Fruit fly (Drosophila melanogaster) whole organism, larva: Measurements from ENCODE around the gene CG18666.

Source experiments
- noc ChIP-seq: fragments of 200-800 bp; sonication (Bioruptor generic); optimal IDR thresholded peaks from 3 replicates; lab custom pipeline; 2019; ENCODE audit warnings: missing biosample characterization, mild to moderate bottlenecking, missing genetic modification characterization, moderate library complexity

Gene CG18666

DNA sequence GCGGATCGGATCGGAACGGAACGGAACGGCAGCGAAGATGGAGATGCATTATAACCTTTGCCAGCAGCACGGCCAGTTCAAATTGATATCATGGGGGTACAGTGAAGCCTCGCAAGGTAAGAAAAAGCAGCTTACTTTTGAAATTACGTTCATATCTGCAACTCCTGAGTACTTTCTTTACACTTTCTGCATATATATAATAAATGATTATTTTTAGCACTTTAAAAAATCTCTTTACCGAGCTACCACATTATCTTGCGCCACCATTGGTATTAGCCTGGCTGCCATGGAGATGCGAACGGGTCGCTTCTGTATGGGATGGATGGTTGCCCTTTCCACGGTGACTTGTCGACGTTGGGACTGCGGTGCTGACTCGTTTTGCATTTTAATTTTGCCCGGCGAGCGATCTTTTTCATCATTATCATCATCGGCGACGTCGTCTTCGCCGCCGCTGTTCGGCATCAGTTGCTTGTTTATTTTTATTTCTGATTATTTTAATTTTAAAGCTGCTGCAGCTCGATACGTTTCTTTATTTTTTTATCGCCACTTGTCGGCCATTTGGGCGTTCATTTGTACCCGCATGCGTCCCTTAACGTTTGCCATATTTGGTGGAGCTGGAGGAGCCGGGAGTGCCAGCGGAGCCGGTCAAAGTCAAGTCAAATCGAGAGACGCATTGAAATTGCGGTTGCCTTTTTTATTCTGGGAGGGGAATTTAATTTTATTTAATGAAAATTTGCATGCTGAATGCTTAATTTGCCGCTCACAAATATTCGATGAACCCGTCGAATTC is 18.6 kb downstream of the CG18666 start:
- TF ChIP-seq noc (tag; lab: Kevin White, UChicago): no peak

DNA sequence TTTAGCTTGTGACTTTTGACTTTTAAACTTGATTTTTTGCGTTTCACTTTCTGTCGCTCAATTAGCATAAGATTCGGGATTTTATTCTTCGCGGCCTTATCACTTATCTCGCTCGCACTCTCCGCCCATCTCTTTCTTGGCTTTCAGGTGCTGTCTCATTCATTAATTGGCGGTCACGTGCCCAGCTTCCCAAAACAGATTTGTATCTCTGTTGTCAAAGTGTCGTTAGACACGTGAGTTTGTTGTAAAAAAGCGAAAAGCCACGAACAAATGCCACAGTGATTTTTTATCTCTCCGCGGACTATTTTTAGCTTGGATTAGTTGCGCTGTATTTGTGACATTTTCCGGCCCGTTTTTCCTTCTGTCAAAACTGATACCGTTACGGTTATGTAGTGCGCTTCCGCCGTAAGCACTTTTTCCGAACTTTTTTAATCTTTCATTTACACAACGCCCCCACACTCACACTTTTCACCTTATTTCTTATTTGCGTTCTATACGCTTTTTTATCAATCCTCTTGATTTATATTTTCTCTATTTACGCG is 22.3 kb downstream of the CG18666 start:
- TF ChIP-seq noc (tag; lab: Kevin White, UChicago): no peak

DNA sequence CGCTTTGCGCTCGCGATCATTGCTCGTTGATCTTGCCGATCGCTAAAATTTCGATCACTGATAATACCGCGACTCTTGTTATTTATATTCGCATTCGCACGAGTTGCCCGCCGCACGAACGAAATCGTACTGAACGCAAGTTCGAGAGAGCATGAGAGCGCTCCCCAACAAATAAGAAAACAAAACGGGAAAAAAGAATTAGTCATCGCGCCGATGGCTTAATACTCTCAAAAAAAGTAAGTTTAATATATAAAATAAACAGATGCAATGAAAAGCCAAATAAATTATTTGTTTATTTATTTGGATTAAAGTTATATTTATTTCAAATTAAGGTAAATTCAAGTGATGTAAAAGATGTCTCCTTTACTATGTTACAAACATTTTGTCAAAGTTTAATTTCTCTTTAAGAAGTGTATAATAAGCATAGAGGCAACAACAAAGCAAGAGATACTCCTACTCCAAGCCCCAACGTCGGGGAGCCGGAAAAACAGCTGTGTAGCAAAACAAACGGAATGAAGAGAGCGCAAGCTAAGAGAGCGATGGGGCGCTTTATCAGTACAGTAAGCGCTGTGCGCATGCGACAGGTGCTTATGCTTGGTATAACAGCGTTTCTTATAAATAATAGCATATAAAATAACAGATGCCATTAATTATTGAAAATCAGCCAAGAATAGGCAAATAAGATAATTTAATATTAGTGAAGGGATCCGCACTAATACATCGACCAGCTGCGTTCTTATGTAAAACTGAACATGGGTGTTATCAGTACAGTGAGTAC is 22.9 kb downstream of the CG18666 start:
- TF ChIP-seq noc (tag; lab: Kevin White, UChicago): peak; percentile 89

DNA sequence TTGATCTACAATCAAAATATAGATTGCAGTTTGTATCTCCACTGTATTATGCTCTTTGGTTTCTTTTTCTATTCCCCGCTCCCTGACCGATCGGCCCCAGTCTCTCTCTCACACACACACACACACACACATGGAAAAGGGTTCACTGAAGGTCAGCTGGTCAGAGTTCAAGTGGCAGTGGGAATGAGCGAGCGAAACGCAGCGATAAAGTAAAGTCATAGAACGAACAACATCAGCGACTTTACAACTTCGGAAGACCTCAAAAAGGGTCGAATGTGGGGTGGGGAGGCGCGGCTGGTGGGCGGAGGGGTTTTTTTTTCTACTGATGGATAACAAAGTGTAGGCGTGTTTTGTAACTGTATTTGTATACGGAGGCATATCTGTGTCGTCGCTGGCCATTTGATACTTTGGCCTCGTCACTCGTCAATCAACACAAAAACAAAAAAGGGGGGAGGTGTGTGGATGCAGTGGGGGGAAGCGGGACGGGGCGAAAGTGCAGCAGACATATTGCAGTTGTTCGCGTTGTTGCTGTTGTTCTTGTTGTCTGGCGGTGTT is 23.6 kb downstream of the CG18666 start:
- no peak for TF ChIP-seq noc (tag; lab: Kevin White, UChicago)

DNA sequence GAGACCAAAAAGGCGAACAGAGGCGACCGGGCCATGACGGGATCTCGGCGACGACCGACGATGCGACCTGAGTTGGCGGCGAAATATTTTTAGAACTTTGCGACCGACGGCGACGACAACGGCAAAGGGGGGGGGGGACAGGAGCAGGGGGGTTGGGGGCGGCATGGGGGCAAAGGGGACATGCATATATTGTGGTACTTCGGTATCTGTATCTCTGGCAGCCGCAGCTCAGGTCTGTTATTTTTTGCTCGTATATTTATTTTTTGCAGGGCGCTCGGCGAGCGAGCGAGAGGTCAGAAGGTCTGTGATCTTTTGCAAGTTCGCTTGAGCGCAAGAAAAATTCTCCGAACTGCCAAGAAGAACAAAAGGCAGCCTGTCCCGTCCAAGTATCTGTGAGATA is 24.6 kb downstream of the CG18666 start:
- no peak for TF ChIP-seq noc (tag; lab: Kevin White, UChicago)

DNA sequence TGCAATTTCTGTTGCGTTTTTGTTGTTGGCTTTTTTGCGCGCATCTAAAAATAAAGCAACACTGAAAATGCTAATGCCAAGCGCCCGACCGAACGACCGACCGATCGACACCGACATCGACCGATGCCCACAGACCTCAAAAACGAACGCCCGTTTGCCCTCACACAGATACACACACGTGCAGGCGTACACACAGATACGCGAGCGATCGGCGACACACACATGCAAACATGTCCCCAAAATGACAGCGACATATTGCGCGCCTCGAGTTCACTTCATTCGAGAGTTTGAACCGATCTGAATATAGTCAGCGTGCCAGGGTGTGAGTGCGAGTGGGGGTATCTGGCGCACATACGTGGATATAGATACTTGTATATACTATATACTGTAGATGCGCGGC is 26.6 kb downstream of the CG18666 start:
- no peak for TF ChIP-seq noc (tag; lab: Kevin White, UChicago)

DNA sequence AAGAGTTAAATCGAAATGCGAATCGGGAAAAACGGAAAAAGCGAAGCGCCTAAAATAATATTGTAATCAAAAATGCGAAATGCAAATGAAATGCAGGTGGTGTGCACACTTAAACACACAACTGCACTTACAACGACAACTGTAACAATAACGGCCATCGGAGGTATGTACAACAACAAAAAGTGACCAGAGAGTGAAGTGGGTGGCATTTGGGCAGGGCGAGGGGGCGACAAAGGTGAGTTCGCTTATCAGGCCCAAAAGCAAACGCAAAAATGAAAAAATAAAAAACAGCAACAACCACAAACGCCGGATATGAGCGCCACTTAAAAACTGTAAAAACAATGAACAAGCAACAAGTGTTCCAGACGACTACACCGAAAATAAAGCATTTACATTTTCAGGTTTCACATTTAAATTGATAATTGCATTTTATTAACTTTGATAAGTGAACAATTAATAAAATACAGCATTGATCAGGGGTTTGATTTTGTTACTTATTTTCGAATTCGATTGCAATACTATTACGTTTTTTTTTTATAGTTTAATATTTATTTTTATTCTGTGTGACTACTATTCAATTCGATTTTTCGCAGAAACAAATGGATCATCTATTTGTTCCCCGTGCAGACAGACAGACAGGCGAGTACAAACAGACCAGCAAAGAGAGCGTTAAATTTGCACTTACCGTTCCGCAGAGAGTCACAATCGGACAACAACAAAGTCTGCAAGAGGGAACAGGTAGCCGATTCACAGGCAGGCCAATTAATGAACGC is 30.7 kb downstream of the CG18666 start:
- peak; percentile 92 for TF ChIP-seq noc (tag; lab: Kevin White, UChicago)

DNA sequence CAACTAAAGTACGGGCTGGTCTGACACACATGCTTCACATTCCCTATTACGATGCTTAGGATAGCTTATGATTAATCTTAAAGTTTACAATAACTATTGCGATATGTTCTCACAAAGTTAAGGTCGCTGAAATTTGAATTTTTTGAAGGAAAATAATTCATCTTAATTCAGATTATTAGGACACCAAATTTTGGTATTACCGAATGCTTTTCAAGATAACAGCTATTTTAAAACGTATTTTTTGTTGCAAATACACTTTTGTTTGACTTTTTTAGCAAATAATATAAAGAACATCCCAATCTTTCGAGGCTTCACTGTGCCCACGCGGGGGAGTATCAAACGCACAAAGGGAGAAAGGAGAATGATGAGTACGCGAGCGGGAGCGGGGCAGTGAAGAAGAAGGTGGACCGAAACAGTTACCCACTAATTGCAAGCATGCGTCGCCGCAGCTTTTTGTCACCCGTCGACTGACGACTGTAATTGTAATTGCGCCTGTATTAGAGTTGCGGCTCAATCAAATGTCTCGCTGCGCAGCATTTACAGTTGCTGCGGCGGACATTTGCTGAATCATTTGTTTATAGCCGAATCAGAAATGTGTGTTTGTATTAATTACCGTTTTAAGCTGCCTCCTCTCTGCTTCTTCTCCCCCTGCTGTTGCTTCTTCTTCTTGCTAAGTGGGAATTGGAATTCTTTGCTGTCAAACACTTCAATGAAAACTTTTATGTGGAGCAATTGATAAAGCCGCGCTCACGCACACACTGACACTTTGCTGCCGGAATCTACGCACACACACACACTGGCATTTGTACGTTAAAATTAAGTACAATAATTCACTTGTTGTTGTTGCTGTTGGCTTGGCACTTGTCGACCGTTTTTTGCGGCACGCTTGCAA is 31.6 kb downstream of the CG18666 start:
- TF ChIP-seq noc (tag; lab: Kevin White, UChicago): peak; percentile 73

DNA sequence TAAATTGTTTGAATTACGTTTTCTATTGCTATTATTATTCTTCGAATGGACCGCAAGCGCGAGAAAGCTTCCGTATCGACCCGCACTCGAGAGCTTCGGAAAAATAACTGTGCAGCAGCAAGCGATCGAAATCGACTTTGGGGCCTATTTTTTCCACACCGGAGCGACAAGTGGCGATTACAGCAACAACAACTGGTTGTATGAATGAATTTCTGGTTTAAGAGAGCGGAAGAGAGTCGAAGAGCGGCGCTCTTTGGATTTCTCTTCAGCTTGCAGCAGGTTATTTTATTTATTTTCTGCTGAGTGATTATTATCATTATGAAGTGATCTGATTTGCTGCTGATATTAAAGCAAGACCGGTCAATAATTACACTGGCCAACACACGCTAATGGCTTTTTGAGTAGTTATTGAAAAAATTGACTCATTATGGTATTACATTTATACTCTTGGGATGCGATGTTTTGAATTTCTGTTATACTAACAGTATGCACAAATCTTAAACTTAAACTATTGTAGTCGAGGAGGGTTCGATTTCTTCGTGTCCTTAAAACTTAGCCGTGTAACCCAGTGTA is 32.4 kb downstream of the CG18666 start, which contains the start of gene Samuel:
Gene Samuel, minus strand, starts transcription at position 112 of the 573 bp plus-strand sequence.
- TF ChIP-seq noc (tag; lab: Kevin White, UChicago): no peak

DNA sequence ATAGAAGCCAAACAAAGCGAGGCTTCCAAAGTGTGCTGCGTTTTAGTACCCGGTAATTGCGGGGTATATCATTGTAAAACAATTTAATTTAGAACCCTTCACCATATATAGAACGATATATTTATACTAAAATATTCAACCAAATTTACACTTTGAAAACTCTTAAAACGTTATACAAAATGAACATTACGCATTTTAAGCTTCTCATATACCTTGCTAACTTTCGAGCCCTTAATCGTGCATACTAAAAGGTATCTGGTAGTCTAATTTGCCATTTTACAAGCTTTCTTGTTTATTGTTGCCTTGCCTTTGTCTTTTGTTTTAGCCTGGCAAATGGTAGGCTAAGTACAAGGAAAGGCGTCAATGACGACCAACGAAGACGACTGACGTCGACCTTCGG is 33.4 kb downstream of the CG18666 start:
- no peak for TF ChIP-seq noc (tag; lab: Kevin White, UChicago)

DNA sequence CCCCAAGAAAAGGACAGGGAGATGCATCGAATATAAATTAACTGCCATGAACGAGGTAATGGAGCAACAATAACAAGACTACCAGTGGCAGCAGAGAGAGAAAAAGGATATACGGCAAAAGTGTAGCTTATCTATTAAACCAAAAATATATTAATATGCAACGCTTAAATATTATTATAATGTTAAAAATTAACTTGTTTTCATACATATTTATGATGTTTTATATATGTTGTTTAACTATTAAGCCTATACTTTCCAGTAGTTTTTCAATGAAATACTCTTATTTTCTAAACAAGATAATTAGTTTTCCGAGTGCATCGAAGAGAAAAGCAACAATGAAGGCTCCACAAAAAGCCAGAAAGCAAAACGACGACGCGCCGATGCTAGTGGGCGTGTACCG is 33.8 kb downstream of the CG18666 start:
- no peak for TF ChIP-seq noc (tag; lab: Kevin White, UChicago)

DNA sequence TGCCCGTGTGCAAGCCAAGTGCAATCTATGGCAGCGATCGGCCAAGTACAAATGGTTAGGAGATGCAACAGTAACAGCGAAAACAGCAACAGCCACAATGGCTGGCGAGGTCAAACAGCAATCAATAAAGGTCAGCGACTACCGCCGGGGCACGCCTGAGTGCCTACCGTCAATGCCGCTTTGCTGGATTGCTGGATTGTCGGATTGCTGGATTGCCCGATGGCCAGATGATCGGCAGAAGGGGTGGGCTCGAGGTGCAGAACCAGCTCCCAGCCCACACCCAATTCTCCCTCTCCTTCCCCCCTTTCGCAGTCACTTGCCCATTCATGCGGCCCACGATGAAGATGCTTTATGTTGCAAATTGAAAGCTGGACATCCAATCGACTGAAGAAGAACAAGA is 34.3 kb downstream of the CG18666 start:
- no peak for TF ChIP-seq noc (tag; lab: Kevin White, UChicago)

DNA sequence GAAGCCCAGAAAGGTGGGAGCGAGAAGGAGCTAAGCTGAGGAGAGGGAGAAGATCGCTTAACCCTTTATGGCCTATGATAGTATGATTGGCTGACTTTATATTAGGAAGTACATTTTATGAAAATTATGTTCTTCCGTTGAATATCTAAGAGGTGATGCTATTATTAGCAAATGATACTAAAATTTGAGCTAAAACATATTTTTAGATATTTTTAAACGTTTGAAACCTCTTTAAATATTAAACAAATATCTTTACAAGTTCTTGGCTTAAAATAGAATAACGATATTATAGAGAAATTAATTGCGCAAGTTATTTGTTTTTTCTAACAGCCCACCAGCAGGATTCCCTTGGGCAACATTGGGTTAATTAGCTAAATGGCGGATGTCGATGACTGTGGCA is 34.9 kb downstream of the CG18666 start:
- TF ChIP-seq noc (tag; lab: Kevin White, UChicago): no peak

DNA sequence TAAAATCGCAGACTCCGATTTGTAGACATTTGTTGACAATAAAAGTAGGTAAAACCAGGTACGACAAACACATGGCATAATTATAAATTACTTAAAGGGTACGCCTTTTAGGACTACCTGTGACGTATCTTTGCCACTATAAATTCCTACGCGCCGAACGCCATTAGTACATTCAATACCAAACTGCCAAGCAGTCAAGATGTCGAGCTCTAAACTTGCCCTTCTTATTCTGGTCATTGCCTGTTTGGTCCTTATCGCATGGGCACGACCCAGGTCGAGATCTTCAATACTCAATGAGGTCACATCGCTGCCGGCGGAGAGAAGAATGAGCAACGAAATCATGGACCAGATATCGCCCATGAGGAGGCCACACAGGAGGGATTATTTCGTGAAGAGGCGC is 36.3 kb downstream of the CG18666 start, which contains the start of gene CG14915:
Gene CG14915, plus strand, starts transcription at position 166 of the 400 bp plus-strand sequence.
- TF ChIP-seq noc (tag; lab: Kevin White, UChicago): no peak
